Worm (Caenorhabditis elegans) whole organism, mixed stage, embryonic: ENCODE results near the gene K01F9.2.

Experiments
- M03D4.4 ChIP-seq: sonication (generic microtip); optimal IDR thresholded peaks from 2 replicates; lab custom pipeline; 2017; ENCODE audit warnings: mild to moderate bottlenecking, missing genetic modification characterization, missing compliant biosample characterization
- bed-3 ChIP-seq: fragments of 200-800 bp; sonication (Bioruptor generic); optimal IDR thresholded peaks from 3 replicates; lab custom pipeline; 2018; ENCODE audit warnings: mild to moderate bottlenecking, missing genetic modification characterization, moderate library complexity, missing compliant biosample characterization
- blmp-1 ChIP-seq: fragments of 150-350 bp; optimal IDR thresholded peaks from 2 replicates; lab custom pipeline; 2014; ENCODE audit warnings: missing biosample characterization, missing genetic modification characterization
- ceh-39 ChIP-seq: fragments of 150-350 bp; optimal IDR thresholded peaks from 2 replicates; lab custom pipeline; 2014; ENCODE audit warnings: missing biosample characterization, missing genetic modification characterization
- ceh-43 ChIP-seq: fragments of 200-800 bp; sonication (Bioruptor generic); optimal IDR thresholded peaks from 2 replicates; lab custom pipeline; 2018; ENCODE audit warnings: mild to moderate bottlenecking, missing genetic modification characterization, moderate library complexity, missing compliant biosample characterization
- ceh-83 ChIP-seq: fragments of 200-800 bp; sonication (Bioruptor generic); optimal IDR thresholded peaks from 2 replicates; lab custom pipeline; 2018; ENCODE audit warnings: mild to moderate bottlenecking, missing genetic modification characterization, missing compliant biosample characterization
- ces-1 ChIP-seq: fragments of 150-350 bp; optimal IDR thresholded peaks from 2 replicates; lab custom pipeline; 2014; ENCODE audit warnings: missing biosample characterization, missing genetic modification reagents, missing genetic modification characterization
- cnd-1 ChIP-seq: fragments of 200-800 bp; sonication (Bioruptor generic); optimal IDR thresholded peaks from 2 replicates; lab custom pipeline; 2018; ENCODE audit warnings: mild to moderate bottlenecking, missing genetic modification characterization, missing compliant biosample characterization
- drap-1 ChIP-seq: fragments of 200-800 bp; sonication (Bioruptor generic); optimal IDR thresholded peaks from 3 replicates; lab custom pipeline; 2018; ENCODE audit warnings: mild to moderate bottlenecking, missing genetic modification characterization, missing compliant biosample characterization
- elt-1 ChIP-seq: sonication (generic microtip); optimal IDR thresholded peaks from 2 replicates; lab custom pipeline; 2017; ENCODE audit warnings: missing genetic modification characterization, mild to moderate bottlenecking, missing compliant biosample characterization, antibody characterized with exemption, moderate library complexity, borderline replicate concordance; ENCODE audit not compliant: insufficient read depth
- elt-3 ChIP-seq: fragments of 150-350 bp; optimal IDR thresholded peaks from 2 replicates; lab custom pipeline; 2014; ENCODE audit warnings: missing biosample characterization, missing genetic modification characterization
- flh-1 ChIP-seq: fragments of 200-800 bp; sonication (Bioruptor generic); optimal IDR thresholded peaks from 2 replicates; lab custom pipeline; 2018; ENCODE audit warnings: mild to moderate bottlenecking, missing genetic modification characterization, moderate library complexity, missing compliant biosample characterization
- ham-2 ChIP-seq: fragments of 200-800 bp; sonication (Bioruptor generic); optimal IDR thresholded peaks from 2 replicates; lab custom pipeline; 2018; ENCODE audit warnings: mild to moderate bottlenecking, missing genetic modification characterization, missing compliant biosample characterization
- hlh-1 ChIP-seq: fragments of 150-350 bp; optimal IDR thresholded peaks from 2 replicates; lab custom pipeline; 2014; ENCODE audit warnings: missing biosample characterization, missing genetic modification reagents, missing genetic modification characterization
- lin-13 ChIP-seq: fragments of 150-350 bp; optimal IDR thresholded peaks from 2 replicates; lab custom pipeline; 2014; ENCODE audit warnings: missing biosample characterization, missing genetic modification characterization
- lin-32 ChIP-seq: fragments of 200-800 bp; sonication (Bioruptor generic); optimal IDR thresholded peaks from 2 replicates; lab custom pipeline; 2018; ENCODE audit warnings: mild to moderate bottlenecking, missing genetic modification characterization, missing compliant biosample characterization
- lsy-2 ChIP-seq: fragments of 150-350 bp; optimal IDR thresholded peaks from 2 replicates; lab custom pipeline; 2014; ENCODE audit warnings: missing biosample characterization, missing genetic modification characterization
- mab-5 ChIP-seq: fragments of 150-350 bp; optimal IDR thresholded peaks from 2 replicates; lab custom pipeline; 2014; ENCODE audit warnings: missing biosample characterization, missing genetic modification characterization
- mep-1 ChIP-seq: fragments of 150-350 bp; optimal IDR thresholded peaks from 2 replicates; lab custom pipeline; 2017; ENCODE audit warnings: missing biosample characterization, missing genetic modification reagents, missing genetic modification characterization, inconsistent platforms
- mls-2 ChIP-seq: sonication (generic microtip); optimal IDR thresholded peaks from 2 replicates; lab custom pipeline; 2016; ENCODE audit warnings: mild to moderate bottlenecking, missing genetic modification characterization, moderate library complexity, missing compliant biosample characterization
- nhr-12 ChIP-seq: fragments of 150-350 bp; optimal IDR thresholded peaks from 2 replicates; lab custom pipeline; 2014; ENCODE audit warnings: missing biosample characterization, missing genetic modification characterization
- nhr-2 ChIP-seq: fragments of 150-350 bp; optimal IDR thresholded peaks from 2 replicates; lab custom pipeline; 2014; ENCODE audit warnings: missing biosample characterization, missing genetic modification characterization
- nhr-237 ChIP-seq: fragments of 150-350 bp; optimal IDR thresholded peaks from 2 replicates; lab custom pipeline; 2014; ENCODE audit warnings: missing biosample characterization, missing genetic modification characterization
- nhr-28 ChIP-seq: fragments of 150-350 bp; optimal IDR thresholded peaks from 2 replicates; lab custom pipeline; 2014; ENCODE audit warnings: missing biosample characterization, missing genetic modification characterization
- nhr-76 ChIP-seq: sonication (generic microtip); optimal IDR thresholded peaks from 2 replicates; lab custom pipeline; 2017; ENCODE audit warnings: missing biosample characterization, missing genetic modification characterization
- pha-4 ChIP-seq: fragments of 150-350 bp; optimal IDR thresholded peaks from 2 replicates; lab custom pipeline; 2018; ENCODE audit warnings: missing biosample characterization, missing genetic modification reagents, missing genetic modification characterization
- sem-2 ChIP-seq: fragments of 200-800 bp; sonication (Bioruptor generic); optimal IDR thresholded peaks from 2 replicates; lab custom pipeline; 2018; ENCODE audit warnings: mild to moderate bottlenecking, missing genetic modification characterization, missing compliant biosample characterization
- snpc-4 ChIP-seq: fragments of 150-350 bp; optimal IDR thresholded peaks from 2 replicates; lab custom pipeline; 2014; ENCODE audit warnings: missing biosample characterization, missing genetic modification characterization
- sptf-1 ChIP-seq: sonication (generic microtip); optimal IDR thresholded peaks from 2 replicates; lab custom pipeline; 2017; ENCODE audit warnings: mild to moderate bottlenecking, missing genetic modification characterization, moderate library complexity, missing compliant biosample characterization
- tbx-8 ChIP-seq: fragments of 200-800 bp; sonication (Bioruptor generic); optimal IDR thresholded peaks from 2 replicates; lab custom pipeline; 2018; ENCODE audit warnings: mild to moderate bottlenecking, missing genetic modification characterization, moderate library complexity, missing compliant biosample characterization
- unc-120 ChIP-seq: sonication (generic microtip); optimal IDR thresholded peaks from 2 replicates; lab custom pipeline; 2017; ENCODE audit warnings: missing genetic modification characterization, missing compliant biosample characterization; ENCODE audit not compliant: poor library complexity, severe bottlenecking
- unc-39 ChIP-seq: fragments of 150-350 bp; optimal IDR thresholded peaks from 2 replicates; lab custom pipeline; 2014; ENCODE audit warnings: missing biosample characterization, missing genetic modification characterization
- unc-62 ChIP-seq: fragments of 150-350 bp; optimal IDR thresholded peaks from 2 replicates; lab custom pipeline; 2014; ENCODE audit warnings: missing biosample characterization, missing genetic modification reagents, missing genetic modification characterization
- zip-8 ChIP-seq: fragments of 150-350 bp; optimal IDR thresholded peaks from 2 replicates; lab custom pipeline; 2014; ENCODE audit warnings: missing biosample characterization, missing genetic modification characterization
- ztf-11 ChIP-seq: fragments of 150-350 bp; optimal IDR thresholded peaks from 2 replicates; lab custom pipeline; 2014; ENCODE audit warnings: missing biosample characterization, missing genetic modification characterization

Gene K01F9.2

DNA sequence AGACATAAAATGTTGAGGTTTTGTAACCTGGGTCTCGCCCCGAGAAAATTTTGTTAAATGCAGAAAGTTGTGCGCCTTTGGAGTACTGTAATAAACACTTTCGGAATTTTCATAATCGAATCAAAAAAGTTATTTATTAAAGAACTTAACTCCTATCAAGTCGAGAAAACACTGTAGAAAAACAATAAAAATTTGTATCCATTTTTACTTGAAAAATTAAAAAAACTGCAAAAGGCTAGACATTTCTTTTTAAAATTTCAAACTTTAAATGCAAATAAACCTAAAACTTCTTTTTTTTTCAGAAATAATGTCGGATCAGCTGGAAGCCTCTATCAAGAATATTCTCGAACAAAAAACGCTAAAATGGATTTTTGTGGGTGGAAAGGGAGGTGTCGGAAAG, 17.9 kb upstream of the K01F9.2 start, which contains the start of gene asna-1:
TSS of gene asna-1 (plus strand) at position 301 of the 400 bp plus-strand sequence.
- TF ChIP-seq sptf-1 (tag; lab: Kevin White, UChicago): no peak
- no peak for TF ChIP-seq ceh-39 (tag; lab: Kevin White, UChicago)
- TF ChIP-seq nhr-237 (tag; lab: Kevin White, UChicago): no peak
- TF ChIP-seq lin-13 (tag; lab: Kevin White, UChicago): no peak
- TF ChIP-seq zip-8 (tag; lab: Kevin White, UChicago): no peak
- no peak for TF ChIP-seq ham-2
- no peak for TF ChIP-seq ces-1 (GFP tag; lab: Kevin White, UChicago)
- no peak for TF ChIP-seq pha-4 (tag; lab: Kevin White, UChicago)
- no peak for TF ChIP-seq lin-32 (GFP tag; lab: Kevin White, UChicago)
- no peak for TF ChIP-seq lsy-2 (tag; lab: Kevin White, UChicago)
- TF ChIP-seq bed-3 (GFP tag; lab: Kevin White, UChicago): no peak
- TF ChIP-seq elt-1: no peak
- TF ChIP-seq tbx-8 (GFP tag; lab: Kevin White, UChicago): no peak

DNA sequence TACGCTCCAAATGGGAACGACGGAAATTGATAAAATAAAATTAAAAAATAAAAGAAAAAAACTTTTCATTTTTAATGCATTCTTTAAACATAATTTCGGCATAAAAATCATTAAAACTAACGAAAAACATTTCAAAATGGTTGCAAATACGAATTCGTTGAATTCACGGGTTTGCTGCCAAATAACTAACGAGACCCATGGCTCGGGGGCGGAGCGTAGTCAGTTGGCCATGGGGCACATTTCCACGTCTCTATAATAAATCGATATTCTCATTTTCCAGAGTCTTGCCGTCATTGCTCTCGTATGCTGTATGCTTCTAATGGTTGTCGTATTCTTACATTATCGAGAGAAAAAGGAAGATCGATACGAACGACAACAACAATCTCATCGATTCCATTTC, 16.5 kb upstream of the K01F9.2 start, which contains the start of gene ZK637.4:
TSS of gene ZK637.4 (plus strand) at position 301 of the 400 bp plus-strand sequence.
- TF ChIP-seq hlh-1 (tag; lab: Kevin White, UChicago) (no peak), drap-1 (GFP tag; lab: Kevin White, UChicago) (no peak), zip-8 (tag; lab: Kevin White, UChicago) (no peak), pha-4 (tag; lab: Kevin White, UChicago) (no peak), tbx-8 (GFP tag; lab: Kevin White, UChicago) (no peak), nhr-76 (no peak), cnd-1 (no peak), mep-1 (tag; lab: Kevin White, UChicago) (no peak), snpc-4 (tag; lab: Kevin White, UChicago) (no peak), ceh-39 (tag; lab: Kevin White, UChicago) (no peak), ces-1 (GFP tag; lab: Kevin White, UChicago) (no peak), mab-5 (tag; lab: Kevin White, UChicago) (no peak), ham-2 (no peak), nhr-237 (tag; lab: Kevin White, UChicago) (no peak), bed-3 (GFP tag; lab: Kevin White, UChicago) (no peak)

DNA sequence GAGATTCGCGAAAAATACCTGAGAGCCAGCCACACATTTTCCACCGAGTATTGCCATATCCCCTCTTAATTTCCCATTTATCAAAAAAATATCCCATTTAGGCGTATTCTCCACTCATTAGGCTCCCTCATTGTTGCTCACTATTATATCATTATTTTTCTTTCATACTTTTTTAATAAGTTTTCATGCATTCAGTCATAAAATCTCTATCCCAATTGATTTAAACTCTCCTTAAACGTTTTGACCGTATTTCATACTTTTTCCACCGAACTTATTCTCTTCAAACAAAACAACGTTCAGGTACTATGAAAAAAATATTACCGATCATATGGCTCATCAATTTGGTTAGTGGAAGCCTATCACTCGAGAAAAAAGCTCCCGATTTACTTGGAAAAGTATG, 13.0 kb upstream of the K01F9.2 start, which contains the start of gene lnkn-1:
TSS of gene lnkn-1 (plus strand) at position 301 of the 400 bp plus-strand sequence.
- TF ChIP-seq mls-2 (no peak), nhr-237 (tag; lab: Kevin White, UChicago) (no peak), blmp-1 (tag; lab: Kevin White, UChicago) (no peak), unc-120 (tag; lab: Kevin White, UChicago) (no peak), bed-3 (GFP tag; lab: Kevin White, UChicago) (no peak), ceh-39 (tag; lab: Kevin White, UChicago) (no peak), lin-13 (tag; lab: Kevin White, UChicago) (no peak), hlh-1 (tag; lab: Kevin White, UChicago) (no peak), ztf-11 (tag; lab: Kevin White, UChicago) (no peak), mab-5 (tag; lab: Kevin White, UChicago) (no peak)

- TF ChIP-seq mab-5 (tag; lab: Kevin White, UChicago) (no peak), pha-4 (tag; lab: Kevin White, UChicago) (peak; percentile 56), ztf-11 (tag; lab: Kevin White, UChicago) (no peak), ceh-39 (tag; lab: Kevin White, UChicago) (no peak), M03D4.4 (tag; lab: Kevin White, UChicago) (no peak), elt-3 (no peak), flh-1 (GFP tag; lab: Kevin White, UChicago) (no peak), unc-39 (tag; lab: Kevin White, UChicago) (no peak), bed-3 (GFP tag; lab: Kevin White, UChicago) (no peak), drap-1 (GFP tag; lab: Kevin White, UChicago) (no peak), nhr-237 (tag; lab: Kevin White, UChicago) (peak; percentile 30), tbx-8 (GFP tag; lab: Kevin White, UChicago) (no peak), ces-1 (GFP tag; lab: Kevin White, UChicago) (peak; percentile 76), nhr-28 (tag; lab: Kevin White, UChicago) (no peak), ceh-43 (GFP tag; lab: Kevin White, UChicago) (no peak), snpc-4 (tag; lab: Kevin White, UChicago) (no peak), mls-2 (no peak), nhr-76 (no peak), unc-120 (tag; lab: Kevin White, UChicago) (peak; percentile 54), ham-2 (no peak), blmp-1 (tag; lab: Kevin White, UChicago) (no peak), cnd-1 (no peak), zip-8 (tag; lab: Kevin White, UChicago) (no peak), ceh-83 (GFP tag; lab: Kevin White, UChicago) (no peak), unc-62 (GFP tag; lab: Kevin White, UChicago) (no peak), nhr-12 (tag; lab: Kevin White, UChicago) (no peak), sem-2 (GFP tag; lab: Kevin White, UChicago) (no peak), sptf-1 (tag; lab: Kevin White, UChicago) (no peak), mep-1 (tag; lab: Kevin White, UChicago) (peak; percentile 42), lin-13 (tag; lab: Kevin White, UChicago) (peak; percentile 25), hlh-1 (tag; lab: Kevin White, UChicago) (no peak), elt-1 (no peak), lin-32 (GFP tag; lab: Kevin White, UChicago) (no peak), lsy-2 (tag; lab: Kevin White, UChicago) (peak; percentile 57), nhr-2 (tag; lab: Kevin White, UChicago) (no peak)
Measured at ce11 chrIII:8888956-8889355, 12.0 kb upstream of the K01F9.2 start, which contains the start of gene ZK637.14. Gene ZK637.14 (minus strand): TSS chrIII:8889156.
